Worm (Caenorhabditis elegans) whole organism, young adult: ENCODE measurements around the gene K10H10.10.

Experiments
- atf-7 ChIP-seq: sonication (generic microtip); optimal IDR thresholded peaks from 2 replicates; lab custom pipeline; 2017; ENCODE audit warnings: mild to moderate bottlenecking, missing genetic modification characterization, missing compliant biosample characterization
- gei-17 ChIP-seq: fragments of 200-800 bp; sonication (Bioruptor generic); optimal IDR thresholded peaks from 2 replicates; lab custom pipeline; 2018; ENCODE audit warnings: mild to moderate bottlenecking, missing genetic modification characterization, missing compliant biosample characterization
- nfya-1 ChIP-seq: sonication (generic microtip); optimal IDR thresholded peaks from 2 replicates; lab custom pipeline; 2017; ENCODE audit warnings: antibody characterized with exemption, missing compliant biosample characterization, missing genetic modification characterization, borderline replicate concordance; ENCODE audit not compliant: insufficient read depth
- rcor-1 ChIP-seq: fragments of 200-800 bp; sonication (Bioruptor generic); IDR thresholded peaks from 2 replicates; pipeline ENCODE4 v1.3.6; 2022; ENCODE audit warnings: missing genetic modification reagents, missing genetic modification characterization, missing compliant biosample characterization
- snpc-4 ChIP-seq, 5 experiments: fragments of 150-350 bp in 1 of 5; sonication (generic microtip) in 4 of 5; optimal IDR thresholded peaks; 2 replicates each; lab custom pipeline; 2014 to 2018; ENCODE audit warnings: missing genetic modification characterization in 5 of 5, missing biosample characterization in 3 of 5, antibody characterized with exemption in 2 of 5, mild to moderate bottlenecking in 2 of 5, missing compliant biosample characterization in 2 of 5, missing genotype in 2 of 5, moderate library complexity in 2 of 5, missing genetic modification reagents in 1 of 5
- ztf-3 ChIP-seq: fragments of 200-800 bp; sonication (Bioruptor generic); optimal IDR thresholded peaks from 2 replicates; lab custom pipeline; 2018; ENCODE audit warnings: mild to moderate bottlenecking, missing genetic modification characterization, missing compliant biosample characterization

ce11 chrII:14510162-14510561, 2.6 kb downstream of the K10H10.10 start:
- TF ChIP-seq rcor-1 (GFP tag; lab: Robert Waterston, UW) (no peak), ztf-3 (no peak), nfya-1 (no peak), atf-7 (no peak), snpc-4 (GFP tag; optimal IDR thresholded peaks at IDR 0.05; lab: Kevin White, UChicago) (no peak), snpc-4 (tag; optimal IDR thresholded peaks at IDR 0.05; lab: Kevin White, UChicago) (no peak), gei-17 (no peak)
